Worm (Caenorhabditis elegans) whole organism, midembryonic: Measurements from ENCODE around the gene C49G7.7.

Experiments used
- klf-2 ChIP-seq: fragments of 200-800 bp; sonication (Bioruptor generic); conservative IDR thresholded peaks from 2 replicates; pipeline ENCODE4 v1.3.6; 2022; ENCODE audit warnings: missing genetic modification reagents, missing genetic modification characterization, missing compliant biosample characterization
- ztf-23 ChIP-seq: fragments of 200-800 bp; sonication (Bioruptor generic); IDR thresholded peaks from 2 replicates; pipeline ENCODE4 v1.3.6; 2022; ENCODE audit warnings: missing genetic modification reagents, missing genetic modification characterization, missing compliant biosample characterization

DNA sequence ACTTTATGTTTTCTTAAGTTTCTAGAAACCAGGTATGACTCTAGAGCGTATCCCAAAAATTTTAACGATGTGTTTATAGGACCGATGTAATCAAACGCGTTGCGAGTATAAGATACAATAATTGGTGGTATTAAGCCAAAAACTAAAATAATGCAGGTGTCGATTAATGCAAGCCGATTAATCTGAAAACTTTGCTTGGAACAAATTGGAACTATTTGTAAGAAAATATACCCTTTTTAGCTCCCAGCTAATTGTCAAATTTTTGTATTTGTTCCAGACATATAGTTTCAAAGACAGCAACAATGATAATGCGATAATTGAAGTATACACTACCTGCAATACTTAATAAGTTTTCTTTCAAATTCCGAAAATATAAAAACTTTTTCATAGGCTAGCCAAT is 47.0 kb downstream of the C49G7.7 start, which contains the start of gene srh-211:
- no peak for TF ChIP-seq ztf-23 (GFP tag; lab: Robert Waterston, UW)
- no peak for TF ChIP-seq klf-2 (GFP tag; lab: Robert Waterston, UW)
